Fruit fly (Drosophila melanogaster): ENCODE data around the gene SkpC.

dm6 chrX:19823980-19824379, 8.1 kb downstream of the SkpC start, which contains the start of gene SkpE:
- TF ChIP-seq Gug (GFP tag; IDR thresholded peaks at IDR 0.05) (no peak), esn (GFP tag; optimal IDR thresholded peaks at IDR 0.05) (no peak), acj6 (GFP tag; optimal IDR thresholded peaks at IDR 0.05) (no peak), CG8632 (GFP tag; optimal IDR thresholded peaks at IDR 0.05) (no peak), salr (GFP tag; optimal IDR thresholded peaks at IDR 0.05) (no peak), svp (GFP tag) (no peak), Met (GFP tag; optimal IDR thresholded peaks at IDR 0.05) (no peak), Hr4 (GFP tag; optimal IDR thresholded peaks at IDR 0.05) (no peak)

All from whole organism, prepupa.